Worm (Caenorhabditis elegans) whole organism, young adult: ENCODE results near the gene nmy-3.

ENCODE experiments used
- B0019.2 ChIP-seq: fragments of 200-800 bp; sonication (Bioruptor generic); conservative IDR thresholded peaks from 2 replicates; pipeline ENCODE4 v1.3.6; 2022; ENCODE audit warnings: missing genetic modification reagents, missing genetic modification characterization, missing compliant biosample characterization
- B0035.1 ChIP-seq: sonication (generic microtip); optimal IDR thresholded peaks from 2 replicates; lab custom pipeline; 2016; ENCODE audit warnings: missing genetic modification characterization, mild to moderate bottlenecking, missing compliant biosample characterization, missing genotype, missing genetic modification reagents
- C06A6.2 ChIP-seq: fragments of 200-800 bp; sonication (Bioruptor generic); conservative IDR thresholded peaks from 2 replicates; pipeline ENCODE4 v1.3.6; 2022; ENCODE audit warnings: missing genetic modification characterization, missing compliant biosample characterization
- F10E7.11 ChIP-seq: sonication (generic microtip); optimal IDR thresholded peaks from 2 replicates; lab custom pipeline; 2017; ENCODE audit warnings: mild to moderate bottlenecking, missing genetic modification characterization, moderate library complexity, missing compliant biosample characterization
- F23B12.7 ChIP-seq: sonication (generic microtip); optimal IDR thresholded peaks from 2 replicates; lab custom pipeline; 2017; ENCODE audit warnings: missing genetic modification characterization, mild to moderate bottlenecking, missing compliant biosample characterization, antibody characterized with exemption, moderate library complexity; ENCODE audit not compliant: insufficient read depth
- F33H1.4 ChIP-seq: fragments of 200-800 bp; sonication (Bioruptor generic); IDR thresholded peaks from 2 replicates; pipeline ENCODE4 v1.3.6; 2022; ENCODE audit warnings: missing genetic modification reagents, missing genetic modification characterization, missing compliant biosample characterization
- F37B4.10 ChIP-seq: fragments of 200-800 bp; sonication (Bioruptor generic); IDR thresholded peaks from 2 replicates; pipeline ENCODE4 v1.3.6; 2022; ENCODE audit warnings: missing genetic modification characterization, missing compliant biosample characterization
- F49E8.2 ChIP-seq: sonication (generic microtip); optimal IDR thresholded peaks from 3 replicates; lab custom pipeline; 2017; ENCODE audit warnings: missing genetic modification characterization, mild to moderate bottlenecking, missing compliant biosample characterization, antibody characterized with exemption, moderate library complexity; ENCODE audit not compliant: insufficient read depth
- F52B5.7 ChIP-seq: sonication (generic microtip); optimal IDR thresholded peaks from 2 replicates; lab custom pipeline; 2016; ENCODE audit warnings: mild to moderate bottlenecking, missing genetic modification characterization, missing compliant biosample characterization
- F55B11.4 ChIP-seq: sonication (generic microtip); optimal IDR thresholded peaks from 2 replicates; lab custom pipeline; 2016; ENCODE audit warnings: missing compliant biosample characterization, missing genetic modification characterization, borderline replicate concordance; ENCODE audit not compliant: insufficient read depth
- T07F8.4 ChIP-seq: sonication (generic microtip); optimal IDR thresholded peaks from 2 replicates; lab custom pipeline; 2016; ENCODE audit warnings: mild to moderate bottlenecking, missing genetic modification characterization, moderate library complexity, missing compliant biosample characterization
- Y53F4B.3 ChIP-seq: fragments of 200-800 bp; sonication (Bioruptor generic); IDR thresholded peaks from 2 replicates; pipeline ENCODE4 v1.3.6; 2022; ENCODE audit warnings: missing genetic modification reagents, missing genetic modification characterization, missing compliant biosample characterization
- Y56A3A.18 ChIP-seq: fragments of 200-800 bp; sonication (Bioruptor generic); IDR thresholded peaks from 2 replicates; pipeline ENCODE4 v1.3.6; 2022; ENCODE audit warnings: missing genetic modification reagents, missing genetic modification characterization, missing compliant biosample characterization
- ama-1 ChIP-seq, 3 experiments: fragments of 150-350 bp in 1 of 3; sonication (generic microtip) in 2 of 3; optimal IDR thresholded peaks; 2 replicates each; lab custom pipeline; 2014 to 2018; ENCODE audit warnings: missing biosample characterization in 2 of 3, missing genetic modification characterization in 2 of 3, missing genetic modification reagents in 2 of 3
- aptf-2 ChIP-seq: fragments of 200-800 bp; sonication (Bioruptor generic); conservative IDR thresholded peaks from 2 replicates; pipeline ENCODE4 v1.3.6; 2022; ENCODE audit warnings: missing genetic modification reagents, missing genetic modification characterization, missing compliant biosample characterization
- ccch-3 ChIP-seq: fragments of 200-800 bp; sonication (Bioruptor generic); optimal IDR thresholded peaks from 2 replicates; lab custom pipeline; 2018; ENCODE audit warnings: mild to moderate bottlenecking, missing genetic modification characterization, missing compliant biosample characterization
- ceh-100 ChIP-seq: fragments of 200-800 bp; sonication (Bioruptor generic); IDR thresholded peaks from 2 replicates; pipeline ENCODE4 v1.3.6; 2022; ENCODE audit warnings: missing genetic modification reagents, missing genetic modification characterization, missing compliant biosample characterization
- ceh-58 ChIP-seq: fragments of 200-800 bp; sonication (Bioruptor generic); IDR thresholded peaks from 2 replicates; pipeline ENCODE4 v1.3.6; 2022; ENCODE audit warnings: missing genetic modification characterization, missing compliant biosample characterization
- ceh-79 ChIP-seq: sonication (generic microtip); optimal IDR thresholded peaks from 2 replicates; lab custom pipeline; 2017; ENCODE audit warnings: mild to moderate bottlenecking, missing genetic modification characterization, missing compliant biosample characterization
- ceh-91 ChIP-seq: fragments of 200-800 bp; sonication (Bioruptor generic); IDR thresholded peaks from 2 replicates; pipeline ENCODE4 v1.3.6; 2022; ENCODE audit warnings: missing genetic modification reagents, missing genetic modification characterization, missing compliant biosample characterization
- egl-18 ChIP-seq: fragments of 200-800 bp; sonication (Bioruptor generic); IDR thresholded peaks from 2 replicates; pipeline ENCODE4 v1.3.6; 2022; ENCODE audit warnings: missing genetic modification reagents, missing genetic modification characterization, missing compliant biosample characterization
- egl-44 ChIP-seq: fragments of 200-800 bp; sonication (Bioruptor generic); IDR thresholded peaks from 2 replicates; pipeline ENCODE4 v1.3.6; 2022; ENCODE audit warnings: missing genetic modification reagents, missing genetic modification characterization, missing compliant biosample characterization
- gei-17 ChIP-seq: fragments of 200-800 bp; sonication (Bioruptor generic); optimal IDR thresholded peaks from 2 replicates; lab custom pipeline; 2018; ENCODE audit warnings: mild to moderate bottlenecking, missing genetic modification characterization, missing compliant biosample characterization
- let-607 ChIP-seq, 2 experiments: fragments of 200-800 bp in 1 of 2; sonication (Bioruptor generic) in 1 of 2; sonication (generic microtip) in 1 of 2; optimal IDR thresholded peaks; 2 replicates each; lab custom pipeline; 2016 to 2018; ENCODE audit warnings: mild to moderate bottlenecking in 2 of 2, missing compliant biosample characterization in 2 of 2, missing genetic modification characterization in 2 of 2, moderate library complexity in 2 of 2, missing genotype in 1 of 2
- lin-40 ChIP-seq: sonication (generic microtip); optimal IDR thresholded peaks from 2 replicates; lab custom pipeline; 2016; ENCODE audit warnings: missing genetic modification characterization, mild to moderate bottlenecking, missing compliant biosample characterization, missing genotype, missing genetic modification reagents
- lin-54 ChIP-seq: fragments of 200-800 bp; sonication (Bioruptor generic); optimal IDR thresholded peaks from 2 replicates; lab custom pipeline; 2018; ENCODE audit warnings: mild to moderate bottlenecking, missing genetic modification characterization, missing compliant biosample characterization
- lsy-27 ChIP-seq: sonication (generic microtip); optimal IDR thresholded peaks from 2 replicates; lab custom pipeline; 2017; ENCODE audit warnings: missing genetic modification characterization, mild to moderate bottlenecking, missing compliant biosample characterization, antibody characterized with exemption, missing genotype, borderline replicate concordance; ENCODE audit not compliant: insufficient read depth
- madf-3 ChIP-seq: fragments of 200-800 bp; sonication (Bioruptor generic); IDR thresholded peaks from 2 replicates; pipeline ENCODE4 v1.3.6; 2022; ENCODE audit warnings: missing genetic modification reagents, missing genetic modification characterization, missing compliant biosample characterization
- mes-4 ChIP-seq: sonication (generic microtip); optimal IDR thresholded peaks from 2 replicates; lab custom pipeline; 2016; ENCODE audit warnings: missing genotype, missing genetic modification characterization, missing compliant biosample characterization
- nhr-120 ChIP-seq: fragments of 200-800 bp; sonication (Bioruptor generic); IDR thresholded peaks from 2 replicates; pipeline ENCODE4 v1.3.6; 2022; ENCODE audit warnings: missing genetic modification characterization, missing compliant biosample characterization
- nhr-179 ChIP-seq: sonication (generic microtip); optimal IDR thresholded peaks from 2 replicates; lab custom pipeline; 2016; ENCODE audit warnings: mild to moderate bottlenecking, missing genetic modification characterization, missing compliant biosample characterization
- nhr-27 ChIP-seq: fragments of 200-800 bp; sonication (Bioruptor generic); optimal IDR thresholded peaks from 2 replicates; lab custom pipeline; 2018; ENCODE audit warnings: mild to moderate bottlenecking, missing genetic modification characterization, moderate library complexity, missing compliant biosample characterization
- pha-4 ChIP-seq: fragments of 150-350 bp; sonication (generic microtip); optimal IDR thresholded peaks from 2 replicates; lab custom pipeline; 2014; ENCODE audit warnings: missing biosample characterization, missing genetic modification reagents, missing genetic modification characterization
- rec-8 ChIP-seq, 2 experiments: sonication (generic microtip); optimal IDR thresholded peaks; 2 replicates each; lab custom pipeline; 2016; ENCODE audit warnings: mild to moderate bottlenecking in 2 of 2, missing genetic modification characterization in 2 of 2, missing genetic modification reagents in 2 of 2, missing genotype in 2 of 2, missing biosample characterization in 1 of 2, missing compliant biosample characterization in 1 of 2, moderate library complexity in 1 of 2
- somi-1 ChIP-seq: fragments of 200-800 bp; sonication (Bioruptor generic); optimal IDR thresholded peaks from 2 replicates; lab custom pipeline; 2018; ENCODE audit warnings: mild to moderate bottlenecking, missing genetic modification characterization, missing compliant biosample characterization
- tbx-9 ChIP-seq: sonication (generic microtip); optimal IDR thresholded peaks from 2 replicates; lab custom pipeline; 2016; ENCODE audit warnings: borderline replicate concordance, missing genetic modification characterization, inconsistent platforms, missing compliant biosample characterization

Gene nmy-3

DNA sequence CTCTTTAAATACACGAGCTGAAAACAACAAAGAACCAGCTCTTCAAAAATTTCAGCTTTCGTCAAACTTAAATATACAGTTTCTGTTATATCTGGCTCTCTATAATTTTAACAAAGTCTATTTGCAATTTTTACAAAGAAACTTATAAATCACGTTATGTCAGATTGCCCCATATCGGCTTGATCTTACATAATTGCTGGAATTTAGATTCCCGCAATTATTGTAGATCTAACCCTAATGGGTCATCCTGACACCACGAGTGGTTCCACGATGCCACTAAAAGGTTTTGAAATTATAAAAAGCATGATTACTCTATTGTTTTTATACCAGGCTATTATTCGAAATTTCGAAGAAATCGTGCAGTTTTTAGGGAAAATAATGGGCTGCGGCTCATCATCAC is 23.2 kb upstream of the nmy-3 start, which contains the start of gene Y11D7A.8:
Gene Y11D7A.8, plus strand, starts transcription at position 301 of the 400 bp plus-strand sequence.
- no peak for TF ChIP-seq F55B11.4 (tag; lab: Kevin White, UChicago)
- TF ChIP-seq egl-18 (GFP tag; lab: Robert Waterston, UW), result no peak
- no peak for TF ChIP-seq ceh-100 (GFP tag; lab: Robert Waterston, UW)
- TF ChIP-seq F33H1.4, result no peak
- TF ChIP-seq nhr-120, result no peak
- TF ChIP-seq F37B4.10, result no peak
- TF ChIP-seq Y53F4B.3 (GFP tag; lab: Robert Waterston, UW), result no peak
- TF ChIP-seq ceh-91 (GFP tag; lab: Robert Waterston, UW), result no peak
- no peak for TF ChIP-seq nhr-179 (tag; lab: Kevin White, UChicago)
- TF ChIP-seq ama-1 (optimal IDR thresholded peaks at IDR 0.05; lab: Kevin White, UChicago), result no peak
- no peak for TF ChIP-seq ama-1 (GFP tag; optimal IDR thresholded peaks at IDR 0.05; lab: Kevin White, UChicago)
- no peak for TF ChIP-seq nhr-27 (tag; lab: Kevin White, UChicago)
- no peak for TF ChIP-seq rec-8 (tag; optimal IDR thresholded peaks at IDR 0.05; lab: Kevin White, UChicago)
- no peak for TF ChIP-seq C06A6.2 (GFP tag; lab: Robert Waterston, UW)
- TF ChIP-seq ceh-79 (tag; lab: Kevin White, UChicago), result no peak
- no peak for TF ChIP-seq B0035.1
- TF ChIP-seq T07F8.4 (tag; lab: Kevin White, UChicago), result no peak
- TF ChIP-seq ccch-3 (GFP tag; lab: Kevin White, UChicago), result no peak
- TF ChIP-seq ceh-58 (GFP tag; lab: Robert Waterston, UW), result no peak
- no peak for TF ChIP-seq F49E8.2 (tag; lab: Kevin White, UChicago)
- no peak for TF ChIP-seq pha-4 (tag; lab: Kevin White, UChicago)

- TF ChIP-seq tbx-9 (tag; lab: Kevin White, UChicago), result no peak
- TF ChIP-seq egl-44 (GFP tag; lab: Robert Waterston, UW), result no peak
- TF ChIP-seq somi-1 (GFP tag; lab: Kevin White, UChicago), result no peak
- TF ChIP-seq madf-3 (GFP tag; lab: Robert Waterston, UW), result no peak
- TF ChIP-seq lsy-27 (tag; lab: Kevin White, UChicago), result no peak
- TF ChIP-seq F23B12.7 (tag; lab: Kevin White, UChicago), result no peak
- TF ChIP-seq mes-4 (tag; lab: Kevin White, UChicago), result no peak
- no peak for TF ChIP-seq F52B5.7
- TF ChIP-seq Y56A3A.18 (GFP tag; lab: Robert Waterston, UW), result no peak
- TF ChIP-seq lin-54, result no peak
- TF ChIP-seq let-607 (tag; optimal IDR thresholded peaks at IDR 0.05; lab: Kevin White, UChicago), result no peak
- TF ChIP-seq F10E7.11 (tag; lab: Kevin White, UChicago), result no peak
- TF ChIP-seq aptf-2, result no peak
- no peak for TF ChIP-seq gei-17 (GFP tag; lab: Kevin White, UChicago)
- TF ChIP-seq B0019.2 (GFP tag; lab: Robert Waterston, UW), result no peak
- no peak for TF ChIP-seq lin-40 (tag; lab: Kevin White, UChicago)
These were observed 18.3 kb upstream of the nmy-3 start, which contains the start of gene Y11D7A.9 for ce11 chrIV:9256017-9256416. Y11D7A.9 (minus strand) TSS chrIV:9256117.
